Worm (Caenorhabditis elegans): ENCODE results near the gene stn-2.

The stn-2 gene

ce11 chrX:7680545-7681330, at the start of gene stn-2:
Gene stn-2 (minus strand): TSS chrX:7680619.
- TF ChIP-seq hlh-12 (tag; optimal IDR thresholded peaks at IDR 0.05) (peak; percentile 65), him-1 (tag; optimal IDR thresholded peaks at IDR 0.05) (peak; percentile 91), unc-62 (GFP tag; optimal IDR thresholded peaks at IDR 0.05) (no peak), F49E8.2 (tag; optimal IDR thresholded peaks at IDR 0.05; ENCODE audit: insufficient read depth) (peak; percentile 6), ztf-26 (tag; optimal IDR thresholded peaks at IDR 0.05) (peak; percentile 8), lin-54 (GFP tag; optimal IDR thresholded peaks at IDR 0.05) (no peak), pbrm-1 (GFP tag; IDR thresholded peaks at IDR 0.05) (peak; percentile 69), dpl-1 (GFP tag; optimal IDR thresholded peaks at IDR 0.05) (peak; percentile 3), snpc-4 (GFP tag; optimal IDR thresholded peaks at IDR 0.05) (no peak), snpc-4 (tag; optimal IDR thresholded peaks at IDR 0.05) (peak in 1 of 4 experiments; percentile 63), Y67H2A.10 (GFP tag; conservative IDR thresholded peaks at IDR 0.05) (no peak), ceh-27 (GFP tag; optimal IDR thresholded peaks at IDR 0.05) (no peak), nfyb-1 (GFP tag; IDR thresholded peaks at IDR 0.05) (peak; percentile 60; the same call in 1 of the 2 replicates), Y53G8AR.9 (GFP tag; conservative IDR thresholded peaks at IDR 0.05) (no peak), mel-28 (tag; optimal IDR thresholded peaks at IDR 0.05; ENCODE audit: borderline replicate concordance) (no peak), hsf-1 (GFP tag; IDR thresholded peaks at IDR 0.05) (no peak), ZK185.1 (tag; optimal IDR thresholded peaks at IDR 0.05; ENCODE audit: poor library complexity, severe bottlenecking) (peak; percentile 60), madf-10 (tag; optimal IDR thresholded peaks at IDR 0.05) (peak; percentile 65), lin-40 (tag; optimal IDR thresholded peaks at IDR 0.05) (no peak), nhr-90 (tag; optimal IDR thresholded peaks at IDR 0.05) (peak; percentile 56), F57A8.1 (GFP tag; optimal IDR thresholded peaks at IDR 0.05) (no peak), Y56A3A.18 (GFP tag; IDR thresholded peaks at IDR 0.05) (no peak), ztf-18 (tag; optimal IDR thresholded peaks at IDR 0.05) (peak; percentile 57), madf-3 (GFP tag; IDR thresholded peaks at IDR 0.05) (0 out of 2 replicates have a peak, but pooled peaks have one; percentile 42), akir-1 (GFP tag; optimal IDR thresholded peaks at IDR 0.05) (no peak), K12H6.12 (tag; optimal IDR thresholded peaks at IDR 0.05) (no peak), rec-8 (tag; optimal IDR thresholded peaks at IDR 0.05) (peak; percentile 10 to 43), die-1 (tag; optimal IDR thresholded peaks at IDR 0.05) (peak; percentile 80), lin-26 (GFP tag; IDR thresholded peaks at IDR 0.05) (peak; percentile 79), F37B4.10 (GFP tag; IDR thresholded peaks at IDR 0.05) (no peak), Y95B8A.8 (GFP tag; IDR thresholded peaks at IDR 0.05) (0 out of 2 replicates have a peak, but pooled peaks have one; percentile 55), F23B12.7 (tag; optimal IDR thresholded peaks at IDR 0.05; ENCODE audit: insufficient read depth) (peak; percentile 54), lir-1 (GFP tag; conservative IDR thresholded peaks at IDR 0.05) (peak; percentile 18; the same call in 1 of the 2 replicates), rpc-1 (optimal IDR thresholded peaks at IDR 0.05) (peak; percentile 85), rpc-1 (tag; optimal IDR thresholded peaks at IDR 0.05) (peak; percentile 91), ztf-22 (GFP tag; optimal IDR thresholded peaks at IDR 0.05) (no peak), atf-7 (tag; optimal IDR thresholded peaks at IDR 0.05) (no peak), cebp-1 (GFP tag; IDR thresholded peaks at IDR 0.05) (no peak; the same call in 1 of the 2 replicates), cebp-1 (tag; optimal IDR thresholded peaks at IDR 0.05) (no peak), tbp1 (GFP tag; optimal IDR thresholded peaks at IDR 0.05) (peak; percentile 87), mcd-1 (GFP tag; IDR thresholded peaks at IDR 0.05) (no peak), hmg-1.2 (GFP tag; IDR thresholded peaks at IDR 0.05) (peak; percentile 64), ceh-91 (GFP tag; IDR thresholded peaks at IDR 0.05) (no peak), mes-4 (tag; optimal IDR thresholded peaks at IDR 0.05) (peak; percentile 16), B0261.1 (tag; optimal IDR thresholded peaks at IDR 0.05) (peak; percentile 73), egrh-3 (GFP tag; IDR thresholded peaks at IDR 0.05) (no peak), lag-1 (GFP tag; IDR thresholded peaks at IDR 0.05) (no peak)

Measured in whole organism, young adult.